Worm (Caenorhabditis elegans) whole organism, L2 larva: ENCODE results near the gene R02E4.2.

Experiments
- F13H6.1 ChIP-seq: sonication (generic microtip); optimal IDR thresholded peaks from 2 replicates; lab custom pipeline; 2016; ENCODE audit warnings: missing genetic modification characterization, missing compliant biosample characterization
- ZK546.5 ChIP-seq: sonication (generic microtip); optimal IDR thresholded peaks from 2 replicates; lab custom pipeline; 2017; ENCODE audit warnings: missing biosample characterization, missing genetic modification characterization
- ceh-82 ChIP-seq: fragments of 150-350 bp; optimal IDR thresholded peaks from 2 replicates; lab custom pipeline; 2014; ENCODE audit warnings: missing biosample characterization, missing genetic modification characterization
- dmd-4 ChIP-seq: sonication (generic microtip); optimal IDR thresholded peaks from 2 replicates; lab custom pipeline; 2017; ENCODE audit warnings: missing biosample characterization, missing genetic modification characterization
- elt-3 ChIP-seq: sonication (generic microtip); optimal IDR thresholded peaks from 2 replicates; lab custom pipeline; 2017; ENCODE audit warnings: missing biosample characterization, missing genetic modification characterization
- lin-11 ChIP-seq: fragments of 150-350 bp; sonication (generic microtip); optimal IDR thresholded peaks from 2 replicates; lab custom pipeline; 2014; ENCODE audit warnings: missing biosample characterization, missing genetic modification characterization, inconsistent platforms, mixed read lengths
- nhr-10 ChIP-seq: sonication (generic microtip); optimal IDR thresholded peaks from 2 replicates; lab custom pipeline; 2017; ENCODE audit warnings: missing biosample characterization, missing genetic modification characterization
- nhr-237 ChIP-seq: fragments of 150-350 bp; optimal IDR thresholded peaks from 2 replicates; lab custom pipeline; 2014; ENCODE audit warnings: missing biosample characterization, missing genetic modification characterization
- nhr-77 ChIP-seq: fragments of 150-350 bp; optimal IDR thresholded peaks from 2 replicates; lab custom pipeline; 2014; ENCODE audit warnings: missing biosample characterization, missing genetic modification characterization
- snpc-4 ChIP-seq: fragments of 150-350 bp; optimal IDR thresholded peaks from 2 replicates; lab custom pipeline; 2014; ENCODE audit warnings: missing biosample characterization, missing genetic modification characterization
- zag-1 ChIP-seq: fragments of 150-350 bp; optimal IDR thresholded peaks from 2 replicates; lab custom pipeline; 2014; ENCODE audit warnings: missing biosample characterization, missing genetic modification characterization
- ztf-11 ChIP-seq: sonication (generic microtip); optimal IDR thresholded peaks from 2 replicates; lab custom pipeline; 2017; ENCODE audit warnings: missing biosample characterization, missing genetic modification characterization
- ztf-4 ChIP-seq: fragments of 150-350 bp; optimal IDR thresholded peaks from 2 replicates; lab custom pipeline; 2014; ENCODE audit warnings: missing biosample characterization, missing genetic modification characterization

ce11 chrX:4104435-4104834 is 2.8 kb upstream of the R02E4.2 start, which contains the start of gene R02E4.1:
- TF ChIP-seq ceh-82 (tag; lab: Kevin White, UChicago) (no peak), nhr-10 (tag; lab: Kevin White, UChicago) (no peak), ZK546.5 (tag; lab: Kevin White, UChicago) (no peak), nhr-237 (tag; lab: Kevin White, UChicago) (no peak), snpc-4 (tag; lab: Kevin White, UChicago) (no peak), dmd-4 (tag; lab: Kevin White, UChicago) (no peak), lin-11 (no peak), ztf-11 (tag; lab: Kevin White, UChicago) (no peak), nhr-77 (tag; lab: Kevin White, UChicago) (no peak), ztf-4 (tag; lab: Kevin White, UChicago) (no peak), zag-1 (tag; lab: Kevin White, UChicago) (no peak), elt-3 (no peak), F13H6.1 (no peak)
